Worm (Caenorhabditis elegans): ENCODE results near the gene F56D6.9.

F56D6.9 gene

DNA sequence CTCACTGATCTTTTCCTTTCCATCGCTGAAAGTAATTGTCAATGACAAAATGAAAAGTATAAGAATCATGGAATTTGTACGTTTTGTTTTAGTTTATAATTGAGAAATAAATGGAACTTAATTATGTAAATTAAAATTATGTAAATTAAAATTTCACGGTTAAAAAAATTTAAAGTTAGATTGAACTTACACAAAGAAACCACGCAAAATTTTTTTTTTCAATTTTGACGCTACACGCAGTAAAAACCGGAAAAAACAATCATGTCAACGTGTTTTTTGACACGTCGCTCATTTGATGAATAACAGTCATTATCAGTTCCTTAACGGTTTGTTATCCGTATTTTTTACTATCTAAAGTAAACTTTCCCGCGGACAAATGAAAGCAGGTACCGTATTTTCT, 11.0 kb upstream of the F56D6.9 start, which contains the start of the genes F37C4.8 and oac-23:
TSS of gene F37C4.8 (minus strand) at position 101 of the 400 bp plus-strand sequence.
TSS of gene oac-23 (plus strand) at position 323 of the 400 bp plus-strand sequence.
- TF ChIP-seq ceh-40 (GFP tag; IDR thresholded peaks at IDR 0.05) (no peak), zfh-2 (GFP tag; conservative IDR thresholded peaks at IDR 0.05) (no peak)

DNA sequence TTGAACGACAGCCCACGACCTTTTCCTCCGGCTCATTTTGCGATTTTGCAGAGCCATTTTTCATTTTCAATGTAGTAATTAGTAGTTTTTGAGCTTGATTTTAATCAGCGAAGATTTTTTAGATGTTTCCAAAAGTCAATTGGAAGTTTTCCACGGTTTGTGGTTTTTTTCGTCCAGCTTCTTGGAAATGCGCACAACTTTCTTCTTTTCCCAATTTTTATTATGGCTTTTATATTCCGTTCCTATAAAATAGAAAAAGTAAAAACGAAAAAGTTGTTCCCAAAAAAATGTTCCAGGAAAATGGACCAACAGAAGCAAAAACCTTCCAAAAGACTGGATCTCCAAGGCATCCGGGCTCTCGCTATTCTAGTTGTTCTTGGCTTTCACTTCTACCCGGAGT, 6.8 kb upstream of the F56D6.9 start, which contains the start of gene oac-22:
TSS of gene oac-22 (plus strand) at position 301 of the 400 bp plus-strand sequence.
- TF ChIP-seq ztf-3 (GFP tag; optimal IDR thresholded peaks at IDR 0.05) (no peak), sea-2 (GFP tag; IDR thresholded peaks at IDR 0.05) (no peak), xnd-1 (tag; optimal IDR thresholded peaks at IDR 0.05) (no peak), rec-8 (tag; optimal IDR thresholded peaks at IDR 0.05) (no peak), mcd-1 (GFP tag; IDR thresholded peaks at IDR 0.05) (no peak), snpc-1.3 (tag; optimal IDR thresholded peaks at IDR 0.05; ENCODE audit: insufficient read depth) (no peak), atf-7 (tag; optimal IDR thresholded peaks at IDR 0.05) (no peak), lin-40 (tag; optimal IDR thresholded peaks at IDR 0.05) (no peak), ztf-25 (GFP tag; IDR thresholded peaks at IDR 0.05) (no peak), Y95B8A.8 (GFP tag; IDR thresholded peaks at IDR 0.05) (no peak), zfh-2 (GFP tag; conservative IDR thresholded peaks at IDR 0.05) (no peak), egl-44 (GFP tag; IDR thresholded peaks at IDR 0.05) (no peak), F55B11.4 (tag; optimal IDR thresholded peaks at IDR 0.05; ENCODE audit: borderline replicate concordance, insufficient read depth) (no peak), K12H6.12 (tag; optimal IDR thresholded peaks at IDR 0.05) (no peak), Y67H2A.10 (GFP tag; conservative IDR thresholded peaks at IDR 0.05) (no peak), K11D2.4 (GFP tag; IDR thresholded peaks at IDR 0.05) (no peak), nfya-2 (GFP tag; IDR thresholded peaks at IDR 0.05) (no peak)

DNA sequence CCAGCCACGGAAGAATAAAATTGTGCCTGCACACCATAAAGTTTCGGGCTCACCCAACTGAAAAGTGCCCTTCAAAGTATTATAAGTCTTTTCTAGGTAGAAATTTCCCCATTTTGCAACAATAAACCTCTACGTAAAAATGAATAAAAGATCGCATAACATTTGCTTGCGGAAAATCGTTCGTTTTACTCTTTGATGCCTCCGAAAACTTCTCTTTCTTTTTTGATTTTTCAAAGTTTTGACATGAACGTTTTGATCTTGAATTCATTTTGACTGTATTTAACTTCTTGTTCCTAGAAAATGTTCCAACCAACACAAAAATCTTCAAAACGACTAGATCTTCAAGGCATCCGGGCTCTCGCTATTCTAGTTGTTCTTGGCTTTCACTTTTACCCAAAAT, 3.2 kb upstream of the F56D6.9 start, which contains the start of gene oac-21:
TSS of gene oac-21 (plus strand) at position 301 of the 400 bp plus-strand sequence.
- TF ChIP-seq tbp1 (GFP tag; optimal IDR thresholded peaks at IDR 0.05) (no peak), let-607 (tag; optimal IDR thresholded peaks at IDR 0.05) (no peak), ztf-18 (tag; optimal IDR thresholded peaks at IDR 0.05) (no peak), hrde-1 (tag; optimal IDR thresholded peaks at IDR 0.05; ENCODE audit: borderline replicate concordance) (no peak), rec-8 (tag; optimal IDR thresholded peaks at IDR 0.05) (no peak), athp-1 (tag; optimal IDR thresholded peaks at IDR 0.05) (no peak), attf-6 (GFP tag; IDR thresholded peaks at IDR 0.05) (no peak), hlh-26 (GFP tag; conservative IDR thresholded peaks at IDR 0.05) (no peak)

DNA sequence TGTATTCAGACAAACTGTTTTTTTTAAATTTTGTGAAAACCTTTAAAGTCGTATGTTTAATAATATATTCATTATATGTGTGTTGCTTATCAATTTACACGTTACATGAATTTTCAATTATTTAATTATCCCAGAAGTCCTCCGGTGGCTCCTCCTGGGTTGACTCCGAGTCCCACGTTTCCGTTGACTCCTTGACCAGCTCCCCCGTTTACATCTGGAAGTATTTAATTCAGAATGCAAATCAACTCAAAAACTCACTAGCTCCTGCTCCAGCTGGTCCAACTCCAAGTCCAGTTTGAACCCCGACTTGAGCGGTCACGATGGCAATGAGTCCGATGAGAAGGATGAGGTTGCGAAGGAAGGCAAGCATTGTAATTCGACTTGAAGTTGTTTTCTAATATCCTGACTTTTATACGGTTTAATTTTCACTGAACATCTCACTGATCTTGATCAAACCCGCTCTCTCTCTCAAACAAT, 1.9 kb downstream of the F56D6.9 start, which contains the start of gene F56D6.8:
TSS of gene F56D6.8 (minus strand) at position 427 of the 477 bp plus-strand sequence.
- TF ChIP-seq unc-130 (GFP tag; optimal IDR thresholded peaks at IDR 0.05) (no peak), nhr-90 (tag; optimal IDR thresholded peaks at IDR 0.05) (no peak), T07F8.4 (tag; optimal IDR thresholded peaks at IDR 0.05) (no peak), pbrm-1 (GFP tag; IDR thresholded peaks at IDR 0.05) (no peak), dox-1 (GFP tag; IDR thresholded peaks at IDR 0.05) (no peak), madf-10 (tag; optimal IDR thresholded peaks at IDR 0.05) (no peak)

DNA sequence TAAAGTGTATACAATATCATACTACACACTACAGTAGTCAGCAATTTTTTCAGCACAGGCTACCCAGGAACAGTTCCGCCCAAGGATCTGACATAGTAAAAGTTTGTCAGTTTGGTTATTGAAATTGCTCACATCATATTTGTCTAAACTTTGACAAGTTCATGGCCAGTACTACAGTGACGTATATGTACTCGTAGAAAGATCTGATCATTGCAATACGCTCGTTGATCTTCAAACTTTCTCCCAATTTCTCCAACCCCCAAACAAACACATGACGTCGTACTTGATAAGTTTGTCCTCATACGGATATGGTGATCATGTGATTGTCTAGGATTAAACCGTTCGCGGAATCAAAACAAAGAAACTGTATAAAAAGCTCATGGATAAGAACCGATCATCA, 2.6 kb downstream of the F56D6.9 start, which contains the start of gene dct-8:
TSS of gene dct-8 (plus strand) at position 301 of the 400 bp plus-strand sequence.
- TF ChIP-seq dpl-1 (GFP tag; optimal IDR thresholded peaks at IDR 0.05) (no peak), lsy-27 (tag; optimal IDR thresholded peaks at IDR 0.05; ENCODE audit: borderline replicate concordance, insufficient read depth) (no peak), gei-17 (GFP tag; optimal IDR thresholded peaks at IDR 0.05) (no peak), C06A6.2 (GFP tag; conservative IDR thresholded peaks at IDR 0.05) (no peak), snpc-1.3 (tag; optimal IDR thresholded peaks at IDR 0.05; ENCODE audit: insufficient read depth) (no peak), rpc-1 (optimal IDR thresholded peaks at IDR 0.05) (no peak), rpc-1 (tag; optimal IDR thresholded peaks at IDR 0.05) (no peak), ZK185.1 (tag; optimal IDR thresholded peaks at IDR 0.05; ENCODE audit: poor library complexity, severe bottlenecking) (no peak), F52B5.7 (tag; optimal IDR thresholded peaks at IDR 0.05) (no peak)

Measured in whole organism, young adult.